Worm (Caenorhabditis elegans) whole organism, L4/young adult: Measurements from ENCODE around the gene F08F8.6.

Experiments used
- dao-5 ChIP-seq: sonication (generic microtip); optimal IDR thresholded peaks from 2 replicates; lab custom pipeline; 2016; ENCODE audit warnings: missing genotype, missing genetic modification characterization, moderate library complexity, missing compliant biosample characterization
- him-1 ChIP-seq: sonication (generic microtip); optimal IDR thresholded peaks from 2 replicates; lab custom pipeline; 2016; ENCODE audit warnings: missing genotype, missing genetic modification reagents, missing genetic modification characterization, missing compliant biosample characterization

ce11 chrIII:7317354-7317753 is 26.1 kb upstream of the F08F8.6 start:
- no peak for TF ChIP-seq dao-5 (tag; lab: Kevin White, UChicago)
- no peak for TF ChIP-seq him-1 (tag; lab: Kevin White, UChicago)
